Fruit fly (Drosophila melanogaster): ENCODE data around the gene CG18294.

CG18294 gene

dm6 chr3L:19444092-19444491, 31.3 kb downstream of the CG18294 start (continued):
- peak; percentile 23 for TF ChIP-seq CG2678 (tag; optimal IDR thresholded peaks at IDR 0.05)
- peak; percentile 6 for TF ChIP-seq CG11504 (tag; optimal IDR thresholded peaks at IDR 0.05)
- TF ChIP-seq sr (GFP tag; IDR thresholded peaks at IDR 0.05), result no peak
- TF ChIP-seq ind (GFP tag; optimal IDR thresholded peaks at IDR 0.05), result peak; percentile 24
- peak; percentile 47; the same call in 1 of the 2 replicates for TF ChIP-seq ara (GFP tag; IDR thresholded peaks at IDR 0.05)
- 0 out of 3 replicates have a peak, but pooled peaks have one; percentile 17 for TF ChIP-seq CG11560 (tag; IDR thresholded peaks at IDR 0.05)
- peak; percentile 14 for TF ChIP-seq dmrt99B (tag; optimal IDR thresholded peaks at IDR 0.05)
- TF ChIP-seq Xrp1 (GFP tag; IDR thresholded peaks at IDR 0.05), result 0 out of 2 replicates have a peak, but pooled peaks have one; percentile 33
- peak; percentile 36 for TF ChIP-seq CG12769 (tag; optimal IDR thresholded peaks at IDR 0.05)
- no peak for TF ChIP-seq CG9727 (GFP tag; optimal IDR thresholded peaks at IDR 0.05)
- 0 out of 2 replicates have a peak, but pooled peaks have one; percentile 19 for TF ChIP-seq ttk (GFP tag; IDR thresholded peaks at IDR 0.05)
- peak; percentile 35 for TF ChIP-seq lab (GFP tag; optimal IDR thresholded peaks at IDR 0.05)
- TF ChIP-seq CG3847 (GFP tag; IDR thresholded peaks at IDR 0.05), result 0 out of 2 replicates have a peak, but pooled peaks have one; percentile 21
- peak; percentile 38; the same call in 1 of the 2 replicates for TF ChIP-seq slbo (GFP tag; IDR thresholded peaks at IDR 0.05)
- TF ChIP-seq sima (GFP tag; optimal IDR thresholded peaks at IDR 0.05), result no peak
- TF ChIP-seq CG31388 (GFP tag; optimal IDR thresholded peaks at IDR 0.05), result no peak
- TF ChIP-seq unpg (GFP tag; optimal IDR thresholded peaks at IDR 0.05), result peak; percentile 20
- peak in 1 of 2 experiments; percentile 31 for TF ChIP-seq Pdp1 (GFP tag; optimal IDR thresholded peaks at IDR 0.05)
- peak; percentile 45 for TF ChIP-seq CG2120 (GFP tag; optimal IDR thresholded peaks at IDR 0.05)
- peak; percentile 18 for TF ChIP-seq fd96Cb (tag; optimal IDR thresholded peaks at IDR 0.05)
- peak; percentile 6 for TF ChIP-seq dmrt11E (tag; optimal IDR thresholded peaks at IDR 0.05)
- TF ChIP-seq chn (GFP tag; optimal IDR thresholded peaks at IDR 0.05), result peak; percentile 15
- 0 out of 2 replicates have a peak, but pooled peaks have one; percentile 28 for TF ChIP-seq CG6689 (GFP tag; IDR thresholded peaks at IDR 0.05)
- TF ChIP-seq grn (GFP tag; optimal IDR thresholded peaks at IDR 0.05), result no peak
- no peak for TF ChIP-seq vnd (GFP tag; IDR thresholded peaks at IDR 0.05; ENCODE audit: partially characterized antibody)
- peak; percentile 16 for TF ChIP-seq NfI (GFP tag; optimal IDR thresholded peaks at IDR 0.05)
- TF ChIP-seq CG8290 (GFP tag; optimal IDR thresholded peaks at IDR 0.05), result no peak
- peak in 1 of 2 experiments; percentile 57 for TF ChIP-seq CG8290 (tag; optimal IDR thresholded peaks at IDR 0.05)
- 0 out of 3 replicates have a peak, but pooled peaks have one; percentile 37 for TF ChIP-seq H15 (GFP tag; IDR thresholded peaks at IDR 0.05)
- peak; percentile 14; the same call in 1 of the 2 replicates for TF ChIP-seq CG14667 (GFP tag; IDR thresholded peaks at IDR 0.05)
- no peak for TF ChIP-seq CG12104 (GFP tag; optimal IDR thresholded peaks at IDR 0.05)
- TF ChIP-seq CG17186 (GFP tag; optimal IDR thresholded peaks at IDR 0.05), result no peak
- TF ChIP-seq CrebB (tag; optimal IDR thresholded peaks at IDR 0.05), result no peak
- TF ChIP-seq E2f1 (GFP tag; IDR thresholded peaks at IDR 0.05), result 0 out of 2 replicates have a peak, but pooled peaks have one; percentile 14
- TF ChIP-seq luna (GFP tag; optimal IDR thresholded peaks at IDR 0.05), result no peak
- 0 out of 3 replicates have a peak, but pooled peaks have one; percentile 25 for TF ChIP-seq tgo (GFP tag; IDR thresholded peaks at IDR 0.05)
- no peak for TF ChIP-seq kah (GFP tag; optimal IDR thresholded peaks at IDR 0.05)
- 0 out of 2 replicates have a peak, but pooled peaks have one; percentile 3 for TF ChIP-seq Rx (GFP tag; IDR thresholded peaks at IDR 0.05)
- TF ChIP-seq MTF-1 (GFP tag; optimal IDR thresholded peaks at IDR 0.05; ENCODE audit: borderline replicate concordance), result no peak
- 0 out of 2 replicates have a peak, but pooled peaks have one; percentile 47 for TF ChIP-seq HLH3B (GFP tag; IDR thresholded peaks at IDR 0.05)
- TF ChIP-seq az2 (GFP tag; optimal IDR thresholded peaks at IDR 0.05), result peak; percentile 12
- TF ChIP-seq ATbp (GFP tag; optimal IDR thresholded peaks at IDR 0.05), result no peak
- TF ChIP-seq nmo (GFP tag; optimal IDR thresholded peaks at IDR 0.05), result peak; percentile 11
- peak; percentile 28 for TF ChIP-seq Sox102F (GFP tag; optimal IDR thresholded peaks at IDR 0.05)
- peak; percentile 16 for TF ChIP-seq CG4424 (GFP tag; optimal IDR thresholded peaks at IDR 0.05)

Measured in whole organism, embryonic.